Fruit fly (Drosophila melanogaster) Kc167 (cell line): ENCODE measurements around the gene CG43312.

ENCODE experiments used
- Myc ChIP-seq: fragments of >200 bp; optimal IDR thresholded peaks from 2 replicates; lab custom pipeline; 2017; ENCODE audit warnings: missing external identifiers
- Sin3A ChIP-seq: fragments of >200 bp; optimal IDR thresholded peaks from 2 replicates; lab custom pipeline; 2018; ENCODE audit warnings: missing external identifiers
- h ChIP-seq: fragments of >200 bp; optimal IDR thresholded peaks from 3 replicates; lab custom pipeline; 2018; ENCODE audit warnings: missing external identifiers
- insv ChIP-seq: fragments of >200 bp; optimal IDR thresholded peaks from 3 replicates; lab custom pipeline; 2018; ENCODE audit warnings: missing external identifiers
- psq ChIP-seq: fragments of >200 bp; optimal IDR thresholded peaks from 2 replicates; lab custom pipeline; 2017; ENCODE audit warnings: missing external identifiers
- ttk ChIP-seq: sonication (Bioruptor generic); optimal IDR thresholded peaks from 2 replicates; lab custom pipeline; 2017; ENCODE audit warnings: missing external identifiers

Gene CG43312

DNA sequence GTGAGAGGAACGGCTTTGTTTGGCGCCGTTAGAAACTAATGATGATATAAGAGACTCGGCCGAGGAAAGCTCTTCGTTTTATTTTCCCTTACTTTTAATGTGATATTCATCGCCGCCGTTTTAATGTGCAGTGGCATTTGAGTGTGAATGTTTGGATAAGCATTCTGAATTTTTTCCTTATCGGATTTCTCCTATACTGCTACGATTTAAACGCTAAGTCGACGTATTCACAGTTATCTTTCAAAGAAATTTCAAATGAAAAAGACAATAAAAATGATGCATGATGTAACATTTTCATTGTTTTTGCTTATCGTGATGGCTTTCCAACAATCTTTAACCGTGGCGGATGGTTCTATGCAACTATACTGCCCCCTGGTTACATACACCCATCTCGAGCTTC is at the start of gene CG43312:
CG43312 (plus strand) TSS at position 301 of the 400 bp plus-strand sequence.
- no peak for TF ChIP-seq insv (lab: Kevin White, UChicago)
- no peak for TF ChIP-seq Myc
- no peak for TF ChIP-seq Sin3A
- no peak for TF ChIP-seq ttk (lab: Kevin White, UChicago)
- no peak for TF ChIP-seq h (lab: Kevin White, UChicago)
- no peak for TF ChIP-seq psq

- TF ChIP-seq psq (no peak), h (lab: Kevin White, UChicago) (no peak), Sin3A (no peak), ttk (lab: Kevin White, UChicago) (no peak), insv (lab: Kevin White, UChicago) (no peak), Myc (no peak)
These were observed 47.0 kb upstream of the CG43312 start, which contains the start of gene CG11449 for dm6 chr3L:22454368-22454767. TSS of gene CG11449 (plus strand) at chr3L:22454373.

DNA sequence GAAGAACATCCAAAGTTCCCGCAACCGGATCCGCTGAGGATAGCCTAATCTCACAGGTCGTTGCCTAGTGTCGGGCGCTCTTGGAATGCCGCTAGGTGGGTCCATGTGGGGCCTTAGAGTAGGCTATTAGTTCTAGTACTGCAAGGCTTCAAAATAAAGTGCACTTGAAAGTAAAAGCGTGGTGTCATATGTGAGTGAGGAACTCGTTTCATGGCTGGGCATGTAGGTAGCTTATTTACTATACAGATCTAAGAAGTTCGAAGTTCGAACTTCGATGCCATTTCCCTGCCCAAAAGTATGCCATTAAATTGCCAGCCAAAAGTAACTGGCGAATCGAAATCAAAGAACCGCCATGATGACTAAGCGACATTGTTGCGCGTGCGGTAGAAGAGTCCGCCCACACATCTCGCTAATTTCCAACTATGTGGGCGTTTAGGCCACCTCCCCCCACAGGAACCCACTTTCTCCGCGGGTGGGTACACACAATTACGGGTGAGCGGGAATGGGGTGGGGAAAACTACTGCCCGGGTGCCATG is 45.4 kb upstream of the CG43312 start:
- no peak for TF ChIP-seq h (lab: Kevin White, UChicago)
- TF ChIP-seq insv (lab: Kevin White, UChicago) = peak; percentile 26
- no peak for TF ChIP-seq ttk (lab: Kevin White, UChicago)

- no peak for TF ChIP-seq h (lab: Kevin White, UChicago)
- TF ChIP-seq Myc = no peak
- no peak for TF ChIP-seq insv (lab: Kevin White, UChicago)
- no peak for TF ChIP-seq psq
- no peak for TF ChIP-seq ttk (lab: Kevin White, UChicago)
- TF ChIP-seq Sin3A = no peak
These were observed 43.1 kb upstream of the CG43312 start for dm6 chr3L:22458271-22458670.

DNA sequence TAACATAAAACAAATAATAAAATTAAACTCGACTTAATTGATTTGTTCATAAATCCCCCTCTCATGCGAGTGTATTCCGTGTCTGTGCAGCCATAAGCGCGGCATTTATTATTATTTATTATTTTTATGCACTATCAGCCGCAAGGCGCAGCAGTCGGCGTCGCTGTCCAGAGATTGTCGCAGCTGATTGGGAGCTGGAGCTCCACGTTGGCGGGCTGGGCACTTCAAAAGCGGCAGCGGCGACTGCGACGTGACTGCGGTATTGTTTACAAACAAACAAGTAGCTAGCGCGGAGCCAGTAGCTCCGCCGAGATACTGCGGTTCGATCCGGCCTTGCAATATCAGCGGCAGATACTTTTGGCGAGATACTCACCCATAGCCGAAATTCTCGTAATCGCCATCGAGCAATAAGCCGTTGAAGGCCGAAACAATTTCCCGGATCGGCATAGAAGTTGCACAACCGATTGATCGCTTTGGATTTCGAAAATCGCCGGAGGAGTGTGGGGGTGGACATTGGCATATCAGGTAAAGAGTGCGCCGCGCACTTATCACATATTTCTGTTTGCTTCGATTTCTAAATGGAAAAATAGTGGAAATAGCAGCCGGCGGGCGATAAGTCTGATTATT is 42.4 kb upstream of the CG43312 start:
- TF ChIP-seq psq (no peak), h (lab: Kevin White, UChicago) (no peak), Sin3A (no peak), insv (lab: Kevin White, UChicago) (no peak), Myc (no peak), ttk (lab: Kevin White, UChicago) (no peak)

dm6 chr3L:22460428-22460827 is 41.0 kb upstream of the CG43312 start:
- no peak for TF ChIP-seq insv (lab: Kevin White, UChicago)
- no peak for TF ChIP-seq ttk (lab: Kevin White, UChicago)
- TF ChIP-seq Sin3A = no peak
- TF ChIP-seq psq = no peak
- no peak for TF ChIP-seq Myc
- no peak for TF ChIP-seq h (lab: Kevin White, UChicago)

DNA sequence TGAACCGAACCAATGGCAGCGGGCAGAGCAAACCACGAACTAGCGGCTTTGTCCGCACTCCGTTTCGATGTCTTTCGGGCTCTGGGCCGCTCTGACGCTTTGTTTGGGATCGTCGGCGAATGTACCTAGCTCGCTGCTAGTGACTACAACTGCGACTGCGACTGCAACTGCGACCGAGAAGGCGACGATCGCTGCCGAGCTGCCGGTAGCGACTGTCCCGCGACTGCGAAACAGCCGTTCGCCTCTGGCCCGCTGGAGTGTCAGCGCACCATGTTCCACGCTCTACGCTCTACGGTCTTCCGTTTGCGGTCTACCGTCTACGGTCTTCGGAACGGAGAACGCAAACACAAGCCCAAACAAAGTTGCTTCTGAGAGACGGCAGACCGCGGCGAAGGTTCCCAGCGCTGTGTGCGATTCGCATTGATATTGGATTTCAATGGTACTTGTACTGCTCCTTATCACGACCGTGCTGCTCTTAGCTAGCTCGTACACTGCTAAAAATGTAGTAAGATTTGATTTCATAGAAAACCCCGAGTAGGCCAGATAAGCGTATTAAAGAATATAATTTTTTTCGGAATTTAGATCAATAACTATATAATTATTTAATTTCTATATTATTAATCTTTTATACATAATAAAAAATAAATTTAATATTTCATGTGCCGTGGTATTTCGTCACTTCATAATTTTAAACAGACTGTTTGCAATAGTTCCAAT is 40.3 kb upstream of the CG43312 start, which contains the start of gene laza:
laza (minus strand) TSS at position 214 of the 717 bp plus-strand sequence.
- TF ChIP-seq Sin3A = no peak
- TF ChIP-seq Myc = no peak
- TF ChIP-seq insv (lab: Kevin White, UChicago) = no peak
- TF ChIP-seq h (lab: Kevin White, UChicago) = no peak
- TF ChIP-seq ttk (lab: Kevin White, UChicago) = no peak
- no peak for TF ChIP-seq psq

dm6 chr3L:22463412-22463811 is 38.0 kb upstream of the CG43312 start:
- no peak for TF ChIP-seq h (lab: Kevin White, UChicago)
- TF ChIP-seq Sin3A = no peak
- no peak for TF ChIP-seq Myc
- TF ChIP-seq insv (lab: Kevin White, UChicago) = no peak
- TF ChIP-seq psq = no peak
- TF ChIP-seq ttk (lab: Kevin White, UChicago) = no peak

DNA sequence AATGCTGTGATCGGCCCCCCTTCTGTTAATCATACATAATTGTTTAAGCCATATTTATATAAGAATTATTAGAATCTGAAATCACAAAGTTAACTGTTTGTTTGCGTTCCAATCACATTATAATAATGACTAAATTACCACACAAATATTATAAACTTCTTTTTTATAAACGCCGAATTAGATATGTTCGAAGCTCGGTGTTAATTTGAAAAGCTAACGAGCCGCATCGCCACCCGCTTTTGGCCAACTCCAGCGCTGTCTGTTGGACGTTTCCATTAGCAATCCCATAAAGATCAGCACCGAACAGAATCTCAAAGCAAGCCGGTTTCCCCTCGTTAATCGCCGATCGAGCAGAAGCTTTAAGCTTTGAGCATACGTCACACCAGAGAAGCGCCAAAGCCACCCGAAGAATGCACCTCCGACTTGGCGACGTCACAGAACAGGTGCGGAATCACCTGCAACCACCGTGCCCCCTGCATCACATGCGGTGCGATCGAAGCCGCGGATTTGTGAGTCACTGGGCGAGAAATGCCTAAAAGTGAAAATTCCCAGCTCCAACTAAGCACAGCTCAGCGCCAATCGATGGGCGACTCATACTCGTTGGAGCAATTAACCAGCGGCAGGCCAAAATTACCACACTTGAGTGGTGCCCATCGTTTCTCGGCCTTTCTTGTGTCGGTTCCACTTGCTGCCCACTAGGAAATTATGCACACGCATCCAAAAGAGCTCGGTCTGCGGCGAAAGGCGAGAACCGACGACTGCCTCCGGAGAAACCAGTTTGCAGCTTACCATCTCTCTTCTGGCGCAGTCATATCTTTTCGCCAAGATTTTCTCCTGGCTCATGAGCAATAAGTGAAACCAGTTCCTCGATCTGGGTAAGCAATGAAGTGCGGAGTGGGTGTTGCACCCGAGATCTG is 35.7 kb upstream of the CG43312 start, which contains the start of gene CG11438:
CG11438 (plus strand) TSS at position 134 of the 917 bp plus-strand sequence.
- TF ChIP-seq Myc (no peak), Sin3A (no peak)

DNA sequence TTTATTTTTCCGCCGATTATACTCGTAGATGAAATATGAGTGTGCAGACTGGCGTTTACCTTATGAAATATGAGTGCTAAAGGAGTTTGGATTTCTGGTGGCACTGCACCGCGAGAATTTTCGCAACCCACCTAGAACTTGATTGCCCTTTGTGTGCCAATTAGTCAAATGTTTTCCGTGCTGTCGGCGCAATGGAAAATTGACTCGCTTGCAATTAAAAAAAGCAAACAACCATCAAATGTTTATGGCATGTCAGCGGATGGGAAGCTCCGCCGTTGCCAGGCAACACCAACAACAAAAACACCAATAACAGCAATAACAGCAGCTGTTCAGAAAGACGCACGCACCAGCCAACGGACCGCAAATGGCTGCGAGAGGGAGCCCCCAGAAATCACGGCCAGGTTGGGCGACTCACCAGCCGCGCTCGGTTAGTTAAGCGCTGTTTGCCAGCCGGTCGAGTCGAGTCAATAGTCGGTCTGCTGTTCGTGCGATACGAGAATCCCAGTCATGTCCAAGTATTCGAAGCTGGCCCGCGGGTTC is 34.9 kb upstream of the CG43312 start:
- TF ChIP-seq Sin3A (no peak), Myc (no peak), ttk (lab: Kevin White, UChicago) (no peak), psq (no peak), h (lab: Kevin White, UChicago) (no peak), insv (lab: Kevin White, UChicago) (no peak)

DNA sequence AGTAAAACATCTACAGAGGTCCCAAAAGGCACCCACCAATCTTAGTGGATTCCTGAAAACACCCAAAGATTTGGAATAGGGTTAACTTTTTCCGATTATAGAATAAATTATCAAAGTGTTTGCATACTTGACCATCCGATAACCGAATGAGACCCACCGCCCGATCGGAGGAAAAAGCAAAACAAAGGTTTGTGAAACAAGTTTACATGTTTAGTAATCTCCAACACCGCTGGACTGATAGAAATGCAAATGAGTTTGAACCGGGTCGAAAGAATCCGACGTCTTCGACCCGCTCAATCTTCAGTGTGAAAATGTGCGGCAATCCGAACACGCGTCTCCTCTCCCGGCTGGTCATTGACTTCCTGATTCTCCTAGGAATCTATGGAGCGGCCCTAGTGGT is 32.8 kb upstream of the CG43312 start, which contains the start of gene CG11437:
CG11437 (plus strand) TSS at position 301 of the 400 bp plus-strand sequence.
- TF ChIP-seq insv (lab: Kevin White, UChicago) (no peak), Myc (no peak)

dm6 chr3L:22470299-22470791 is 31.1 kb upstream of the CG43312 start, which contains the start of gene CG11426:
TSS of gene CG11426 (plus strand) at chr3L:22470556.
- TF ChIP-seq Sin3A = no peak
- no peak for TF ChIP-seq Myc
- no peak for TF ChIP-seq insv (lab: Kevin White, UChicago)
- no peak for TF ChIP-seq psq
- no peak for TF ChIP-seq h (lab: Kevin White, UChicago)
- no peak for TF ChIP-seq ttk (lab: Kevin White, UChicago)
